Fruit fly (Drosophila melanogaster) S2 (cell line): Measurements from ENCODE around the gene eya.

Experiments
- CG8478 ChIP-seq: fragments of >200 bp; optimal IDR thresholded peaks from 2 replicates; lab custom pipeline; 2018
- CTCF ChIP-seq, 2 experiments: fragments of >200 bp; optimal IDR thresholded peaks; 2 replicates each; lab custom pipeline; 2018

DNA sequence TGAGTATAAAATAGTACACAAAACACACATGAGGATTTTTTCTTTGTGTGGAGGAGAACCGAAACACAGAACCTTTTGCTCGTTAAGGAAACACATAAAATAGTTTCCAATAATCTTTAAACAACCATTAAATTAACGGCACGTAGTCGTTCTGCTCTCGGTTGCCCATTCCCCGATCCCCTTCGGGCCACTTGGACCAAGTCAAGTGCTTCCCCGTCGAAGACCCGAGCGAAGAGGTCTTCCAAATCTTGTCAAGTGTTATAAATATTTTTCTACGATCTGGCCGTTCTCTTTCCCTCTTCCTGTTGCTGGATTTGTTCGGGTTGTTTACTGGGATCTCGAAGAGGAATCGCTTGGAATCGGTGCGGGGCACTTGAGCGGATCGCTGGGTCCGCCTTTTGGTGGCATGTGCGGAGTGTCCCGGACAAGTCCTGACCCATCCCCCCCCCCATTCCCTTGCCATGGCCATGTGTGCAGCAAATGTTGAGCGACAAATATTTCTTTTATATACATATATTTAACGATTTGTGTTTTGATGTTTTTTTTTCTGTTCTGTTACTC, 15.7 kb downstream of the eya start:
- no peak for TF ChIP-seq CTCF (optimal IDR thresholded peaks at IDR 0.05; lab: Kevin White, UChicago)
- no peak for TF ChIP-seq CG8478 (lab: Kevin White, UChicago)
